Fruit fly (Drosophila melanogaster) S2 (cell line): ENCODE data around the gene Regnase-1.

Experiments used
- CG8478 ChIP-seq: fragments of >200 bp; optimal IDR thresholded peaks from 2 replicates; lab custom pipeline; 2018
- CTCF ChIP-seq, 2 experiments: fragments of >200 bp; optimal IDR thresholded peaks; 2 replicates each; lab custom pipeline; 2018

Gene Regnase-1

dm6 chr3R:20012688-20013087 lies 23.2 kb downstream of the Regnase-1 start:
- TF ChIP-seq CG8478, result no peak
- TF ChIP-seq CTCF (optimal IDR thresholded peaks at IDR 0.05; lab: Kevin White, UChicago), result no peak

dm6 chr3R:20010942-20011341 lies 24.9 kb downstream of the Regnase-1 start:
- no peak for TF ChIP-seq CG8478
- no peak for TF ChIP-seq CTCF (optimal IDR thresholded peaks at IDR 0.05; lab: Kevin White, UChicago)

dm6 chr3R:20008372-20009051 lies 27.3 kb downstream of the Regnase-1 start, which contains the start of the genes Hs6st and MED25:
TSS of gene Hs6st (minus strand) at chr3R:20008512.
TSS of gene MED25 (plus strand) at chr3R:20008947.
- TF ChIP-seq CG8478 (no peak), CTCF (optimal IDR thresholded peaks at IDR 0.05; lab: Kevin White, UChicago) (no peak)

dm6 chr3R:20007399-20008285 lies 28.2 kb downstream of the Regnase-1 start:
- TF ChIP-seq CTCF (optimal IDR thresholded peaks at IDR 0.05; lab: Kevin White, UChicago) (no peak), CG8478 (no peak)

- no peak for TF ChIP-seq CG8478
- no peak for TF ChIP-seq CTCF (optimal IDR thresholded peaks at IDR 0.05; lab: Kevin White, UChicago)
Measured at dm6 chr3R:20006617-20007016, 29.2 kb downstream of the Regnase-1 start.

- TF ChIP-seq CG8478 (no peak), CTCF (optimal IDR thresholded peaks at IDR 0.05; lab: Kevin White, UChicago) (no peak)
Measured at dm6 chr3R:20004697-20005096, 31.2 kb downstream of the Regnase-1 start.

- TF ChIP-seq CG8478, result no peak
- no peak for TF ChIP-seq CTCF (optimal IDR thresholded peaks at IDR 0.05; lab: Kevin White, UChicago)
Measured at dm6 chr3R:20001595-20001997, 34.3 kb downstream of the Regnase-1 start.

- TF ChIP-seq CTCF (optimal IDR thresholded peaks at IDR 0.05; lab: Kevin White, UChicago) (no peak), CG8478 (no peak)
Measured at dm6 chr3R:19999474-19999873, 36.4 kb downstream of the Regnase-1 start.

dm6 chr3R:19998418-19998817 lies 37.4 kb downstream of the Regnase-1 start:
- TF ChIP-seq CTCF (optimal IDR thresholded peaks at IDR 0.05; lab: Kevin White, UChicago), result no peak
- no peak for TF ChIP-seq CG8478

dm6 chr3R:19997526-19998070 lies 38.3 kb downstream of the Regnase-1 start:
- no peak for TF ChIP-seq CG8478
- TF ChIP-seq CTCF (optimal IDR thresholded peaks at IDR 0.05; lab: Kevin White, UChicago), result no peak

- no peak for TF ChIP-seq CG8478
- TF ChIP-seq CTCF (optimal IDR thresholded peaks at IDR 0.05; lab: Kevin White, UChicago), result no peak
Measured at dm6 chr3R:19996433-19996832, 39.4 kb downstream of the Regnase-1 start.

- TF ChIP-seq CG8478, result no peak
- no peak for TF ChIP-seq CTCF (optimal IDR thresholded peaks at IDR 0.05; lab: Kevin White, UChicago)
Measured at dm6 chr3R:19995408-19995807, 40.4 kb downstream of the Regnase-1 start.

dm6 chr3R:19985376-19985775 lies 50.5 kb downstream of the Regnase-1 start:
- TF ChIP-seq CG8478 (no peak), CTCF (optimal IDR thresholded peaks at IDR 0.05; lab: Kevin White, UChicago) (no peak)
